Fruit fly (Drosophila melanogaster): ENCODE data around the gene Scsalpha1.

Scsalpha1 gene

DNA sequence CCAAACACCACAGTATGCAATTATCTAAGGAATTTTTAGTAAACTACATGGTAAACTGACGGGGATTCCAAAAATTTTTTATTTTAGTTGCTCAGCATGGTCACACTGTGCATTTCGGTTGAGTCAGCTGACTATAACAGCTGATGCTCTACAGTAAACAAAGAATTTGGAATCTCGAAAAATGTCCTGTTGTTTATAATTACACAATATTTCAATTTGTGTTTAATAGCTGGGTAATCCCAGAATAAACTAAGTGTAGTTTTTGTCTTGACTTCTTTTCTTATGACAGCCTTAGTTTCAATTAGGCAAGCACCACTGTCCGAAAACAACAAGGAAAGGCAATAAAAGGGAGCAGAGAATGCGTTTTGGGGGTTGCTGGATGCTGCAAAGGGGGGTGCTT lies 28.3 kb upstream of the Scsalpha1 start (continued):
- TF ChIP-seq CG2199 (GFP tag; IDR thresholded peaks at IDR 0.05) = no peak
- no peak for TF ChIP-seq sna (GFP tag; IDR thresholded peaks at IDR 0.05; ENCODE audit: partially characterized antibody)
- TF ChIP-seq Dp (GFP tag; optimal IDR thresholded peaks at IDR 0.05) = no peak
- peak; percentile 59 for TF ChIP-seq stc (GFP tag; IDR thresholded peaks at IDR 0.05)
- TF ChIP-seq ewg (GFP tag; optimal IDR thresholded peaks at IDR 0.05) = no peak
- no peak for TF ChIP-seq Blimp-1 (GFP tag; optimal IDR thresholded peaks at IDR 0.05)
- TF ChIP-seq ssp (GFP tag; IDR thresholded peaks at IDR 0.05) = peak; percentile 42; the same call in 1 of the 2 replicates
- no peak for TF ChIP-seq croc (GFP tag; conservative IDR thresholded peaks at IDR 0.05)
- no peak for TF ChIP-seq MTF-1 (GFP tag; optimal IDR thresholded peaks at IDR 0.05; ENCODE audit: borderline replicate concordance)
- no peak for TF ChIP-seq CG1792 (GFP tag; optimal IDR thresholded peaks at IDR 0.05)
- TF ChIP-seq fd102C (GFP tag; optimal IDR thresholded peaks at IDR 0.05) = no peak
- no peak for TF ChIP-seq Max (GFP tag; optimal IDR thresholded peaks at IDR 0.05)
- no peak for TF ChIP-seq so (GFP tag; IDR thresholded peaks at IDR 0.05)
- TF ChIP-seq Six4 (GFP tag; optimal IDR thresholded peaks at IDR 0.05) = peak; percentile 1
- no peak; the same call in 1 of the 2 replicates for TF ChIP-seq CG8765 (GFP tag; IDR thresholded peaks at IDR 0.05)
- TF ChIP-seq CG15011 (GFP tag; optimal IDR thresholded peaks at IDR 0.05) = no peak
- TF ChIP-seq sens (GFP tag) = peak; percentile 10
- peak; percentile 11; the same call in 1 of the 2 replicates for TF ChIP-seq Ravus (GFP tag; IDR thresholded peaks at IDR 0.05)
- TF ChIP-seq yki (optimal IDR thresholded peaks at IDR 0.05) = no peak
- TF ChIP-seq seq (GFP tag; IDR thresholded peaks at IDR 0.05) = no peak
- TF ChIP-seq CG11695 (GFP tag; IDR thresholded peaks at IDR 0.05) = no peak
- no peak for TF ChIP-seq Hmx (GFP tag; optimal IDR thresholded peaks at IDR 0.05)
- TF ChIP-seq C15 (GFP tag; IDR thresholded peaks at IDR 0.05) = no peak
- TF ChIP-seq Jarid2 (GFP tag; optimal IDR thresholded peaks at IDR 0.05) = no peak
- no peak for TF ChIP-seq amos (GFP tag; IDR thresholded peaks at IDR 0.05; ENCODE audit: partially characterized antibody)
- no peak for TF ChIP-seq E2f2 (GFP tag; IDR thresholded peaks at IDR 0.05)
- TF ChIP-seq CG17328 (GFP tag; IDR thresholded peaks at IDR 0.05) = no peak
- no peak for TF ChIP-seq CHES-1-like (GFP tag; optimal IDR thresholded peaks at IDR 0.05)
- no peak for TF ChIP-seq maf-S (GFP tag; optimal IDR thresholded peaks at IDR 0.05)
- no peak for TF ChIP-seq CG3065 (GFP tag; optimal IDR thresholded peaks at IDR 0.05)
- no peak for TF ChIP-seq Dek (tag; optimal IDR thresholded peaks at IDR 0.05)
- no peak for TF ChIP-seq Nf-YC (tag; optimal IDR thresholded peaks at IDR 0.05)
- no peak for TF ChIP-seq wdn (GFP tag; IDR thresholded peaks at IDR 0.05)
- TF ChIP-seq CG1529 (GFP tag; optimal IDR thresholded peaks at IDR 0.05) = no peak
- peak in 1 of 2 experiments; percentile 32 for TF ChIP-seq dpn (GFP tag; optimal IDR thresholded peaks at IDR 0.05)
- no peak for TF ChIP-seq Drgx (GFP tag; IDR thresholded peaks at IDR 0.05)
- TF ChIP-seq Hr51 (GFP tag; optimal IDR thresholded peaks at IDR 0.05) = peak in 1 of 2 experiments; percentile 19
- peak; percentile 3 for TF ChIP-seq Xbp1 (GFP tag; optimal IDR thresholded peaks at IDR 0.05)
- TF ChIP-seq CG7357 (GFP tag; IDR thresholded peaks at IDR 0.05) = peak; percentile 48; the same call in 1 of the 3 replicates
- TF ChIP-seq Asciz (GFP tag; optimal IDR thresholded peaks at IDR 0.05) = peak; percentile 27
- no peak for TF ChIP-seq CG10274 (GFP tag; optimal IDR thresholded peaks at IDR 0.05)
- TF ChIP-seq Spps (tag; optimal IDR thresholded peaks at IDR 0.05) = no peak
- TF ChIP-seq vnd (GFP tag; IDR thresholded peaks at IDR 0.05; ENCODE audit: partially characterized antibody) = no peak
- no peak for TF ChIP-seq CG4820 (GFP tag; optimal IDR thresholded peaks at IDR 0.05)
- no peak for TF ChIP-seq unc-4 (GFP tag; IDR thresholded peaks at IDR 0.05; ENCODE audit: partially characterized antibody)
- TF ChIP-seq Taf1 (GFP tag; IDR thresholded peaks at IDR 0.05) = no peak
- no peak for TF ChIP-seq CG3847 (GFP tag; IDR thresholded peaks at IDR 0.05)
- no peak for TF ChIP-seq Bgb (GFP tag; IDR thresholded peaks at IDR 0.05; ENCODE audit: partially characterized antibody)
- TF ChIP-seq CG3995 (GFP tag; optimal IDR thresholded peaks at IDR 0.05) = no peak
- TF ChIP-seq NK7.1 (GFP tag; optimal IDR thresholded peaks at IDR 0.05) = no peak
- peak; percentile 6 for TF ChIP-seq bab2 (GFP tag; optimal IDR thresholded peaks at IDR 0.05)
- peak; percentile 5; the same call in 1 of the 4 replicates for TF ChIP-seq Gug (GFP tag; IDR thresholded peaks at IDR 0.05)

Data from whole organism, embryonic.